Worm (Caenorhabditis elegans): ENCODE measurements around the gene glrx-22.

- no peak for TF ChIP-seq snpc-4 (GFP tag; optimal IDR thresholded peaks at IDR 0.05)
- TF ChIP-seq snpc-4 (tag; optimal IDR thresholded peaks at IDR 0.05): no peak
- TF ChIP-seq Y53G8AR.9 (GFP tag; conservative IDR thresholded peaks at IDR 0.05): no peak
- TF ChIP-seq gei-17 (GFP tag; optimal IDR thresholded peaks at IDR 0.05): no peak
- TF ChIP-seq hsf-1 (GFP tag; IDR thresholded peaks at IDR 0.05): no peak
- TF ChIP-seq ceh-27 (GFP tag; optimal IDR thresholded peaks at IDR 0.05): no peak
- no peak for TF ChIP-seq ceh-91 (GFP tag; IDR thresholded peaks at IDR 0.05)
- no peak for TF ChIP-seq B0336.3 (GFP tag; IDR thresholded peaks at IDR 0.05)
- no peak for TF ChIP-seq athp-1 (tag; optimal IDR thresholded peaks at IDR 0.05)
- TF ChIP-seq bed-2 (GFP tag; IDR thresholded peaks at IDR 0.05): no peak
Observed at ce11 chrIV:8170264-8170663, 30.8 kb downstream of the glrx-22 start.

Data from whole organism, young adult.